Worm (Caenorhabditis elegans): ENCODE data around the gene F42E8.1.

DNA sequence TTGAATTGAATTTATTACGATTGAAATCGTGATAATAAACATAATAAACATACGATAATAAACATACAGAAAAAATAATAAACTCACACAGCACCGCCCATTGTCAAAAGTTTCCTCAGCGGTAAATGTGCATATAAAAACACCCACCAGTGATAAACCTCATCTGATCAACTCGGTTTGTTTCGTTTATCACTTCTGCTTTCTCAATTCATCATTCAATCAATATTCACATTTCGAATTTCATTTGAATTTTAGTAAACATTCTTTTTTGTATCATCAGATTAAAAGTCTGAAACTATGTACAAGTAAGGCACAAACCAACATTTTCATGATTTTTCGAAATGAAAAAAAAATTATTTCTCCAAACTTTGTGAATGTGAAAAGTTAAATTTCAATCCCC, 48.8 kb upstream of the F42E8.1 start, which contains the start of gene try-10:
- TF ChIP-seq ztf-29 (GFP tag; IDR thresholded peaks at IDR 0.05) = no peak
- no peak for TF ChIP-seq cog-1 (tag; optimal IDR thresholded peaks at IDR 0.05)
- TF ChIP-seq ztf-23 (GFP tag; IDR thresholded peaks at IDR 0.05) = no peak
- no peak for TF ChIP-seq flt-1 (GFP tag; IDR thresholded peaks at IDR 0.05)
- no peak for TF ChIP-seq tab-1 (GFP tag; IDR thresholded peaks at IDR 0.05)
- no peak for TF ChIP-seq klf-2 (GFP tag; conservative IDR thresholded peaks at IDR 0.05)
- no peak for TF ChIP-seq T22C8.4 (GFP tag; IDR thresholded peaks at IDR 0.05)
